Worm (Caenorhabditis elegans): ENCODE measurements around the gene C25F6.1.

DNA sequence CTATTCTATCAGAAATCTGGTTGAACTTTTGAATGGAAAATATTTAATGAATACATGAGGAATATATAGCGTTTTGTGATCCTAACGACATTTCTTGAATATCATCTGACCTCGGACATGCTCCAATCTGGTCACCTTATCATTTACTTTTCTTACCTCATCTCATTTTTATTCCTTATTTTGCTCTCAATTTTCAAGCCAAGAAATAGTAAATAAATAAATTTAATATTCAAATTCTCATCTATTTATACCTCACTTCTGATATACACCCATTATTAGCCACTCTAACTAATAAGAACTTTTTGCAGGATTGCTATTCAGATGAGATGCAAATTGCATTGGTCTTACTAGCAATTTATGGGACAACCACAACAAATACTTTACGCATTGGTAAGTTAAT lies 25.4 kb upstream of the C25F6.1 start, which contains the start of gene ddr-1:
- TF ChIP-seq aly-2 (tag; optimal IDR thresholded peaks at IDR 0.05) (no peak), pha-4 (tag; optimal IDR thresholded peaks at IDR 0.05) (no peak), ztf-11 (tag; optimal IDR thresholded peaks at IDR 0.05) (no peak), nhr-25 (tag; optimal IDR thresholded peaks at IDR 0.05) (no peak), elt-1 (tag; optimal IDR thresholded peaks at IDR 0.05) (no peak), fkh-10 (GFP tag; optimal IDR thresholded peaks at IDR 0.05) (no peak)

Data from whole organism, L3 larva.